Worm (Caenorhabditis elegans) whole organism, L4 larva: ENCODE results near the gene mvk-1.

Experiments
- F49E8.2 ChIP-seq: sonication (generic microtip); optimal IDR thresholded peaks from 2 replicates; lab custom pipeline; 2016; ENCODE audit warnings: missing compliant biosample characterization, mild to moderate bottlenecking, missing genetic modification characterization, borderline replicate concordance
- T20F7.1 ChIP-seq: fragments of 200-800 bp; sonication (Bioruptor generic); optimal IDR thresholded peaks from 2 replicates; lab custom pipeline; 2018; ENCODE audit warnings: mild to moderate bottlenecking, missing genetic modification characterization, missing compliant biosample characterization
- T26A8.4 ChIP-seq: fragments of 200-800 bp; sonication (Bioruptor generic); IDR thresholded peaks from 2 replicates; pipeline ENCODE4 v1.3.6; 2022; ENCODE audit warnings: missing genetic modification characterization, missing compliant biosample characterization
- Y48G9A.11 ChIP-seq: fragments of 200-800 bp; sonication (Bioruptor generic); IDR thresholded peaks from 2 replicates; pipeline ENCODE4 v1.3.6; 2022; ENCODE audit warnings: missing genetic modification reagents, missing genetic modification characterization, missing compliant biosample characterization
- Y75B8A.6 ChIP-seq: fragments of 200-800 bp; sonication (Bioruptor generic); IDR thresholded peaks from 2 replicates; pipeline ENCODE4 v1.3.6; 2022; ENCODE audit warnings: missing genetic modification reagents, missing genetic modification characterization, missing compliant biosample characterization
- ZK546.5 ChIP-seq, 2 experiments: sonication (generic microtip); optimal IDR thresholded peaks; 2 replicates each; lab custom pipeline; 2017; ENCODE audit warnings: missing biosample characterization in 2 of 2, missing genetic modification characterization in 2 of 2
- aha-1 ChIP-seq: fragments of 150-350 bp; peaks from one replicate; lab custom pipeline; 2014; ENCODE audit warnings: missing biosample characterization, missing genetic modification characterization
- aly-2 ChIP-seq: sonication (generic microtip); optimal IDR thresholded peaks from 2 replicates; lab custom pipeline; 2018; ENCODE audit warnings: missing biosample characterization, missing genetic modification characterization
- ama-1 ChIP-seq: fragments of 150-350 bp; optimal IDR thresholded peaks from 2 replicates; lab custom pipeline; 2014; ENCODE audit warnings: inconsistent platforms, mixed read lengths
- ceh-82 ChIP-seq: sonication (generic microtip); optimal IDR thresholded peaks from 2 replicates; lab custom pipeline; 2017; ENCODE audit warnings: missing biosample characterization, missing genetic modification characterization
- daf-16 ChIP-seq, 3 experiments: sonication (generic microtip); optimal IDR thresholded peaks; 2 replicates each; lab custom pipeline; 2016 to 2017; ENCODE audit warnings: missing genetic modification characterization in 3 of 3, missing genetic modification reagents in 3 of 3, mild to moderate bottlenecking in 2 of 3, missing compliant biosample characterization in 2 of 3, missing biosample characterization in 1 of 3, moderate library complexity in 1 of 3
- daf-19 ChIP-seq: fragments of 200-800 bp; sonication (Bioruptor generic); conservative IDR thresholded peaks from 2 replicates; pipeline ENCODE4 v1.3.6; 2022; ENCODE audit warnings: missing genetic modification characterization, missing compliant biosample characterization
- dmd-6 ChIP-seq: fragments of 200-800 bp; sonication (Bioruptor generic); IDR thresholded peaks from 2 replicates; pipeline ENCODE4 v1.3.6; 2022; ENCODE audit warnings: missing genetic modification reagents, missing genetic modification characterization, missing compliant biosample characterization
- dmd-8 ChIP-seq: fragments of 200-800 bp; sonication (Bioruptor generic); IDR thresholded peaks from 2 replicates; pipeline ENCODE4 v1.3.6; 2022; ENCODE audit warnings: missing genetic modification characterization, missing compliant biosample characterization
- egl-27 ChIP-seq: sonication (generic microtip); optimal IDR thresholded peaks from 3 replicates; lab custom pipeline; 2017; ENCODE audit warnings: missing biosample characterization, missing genetic modification reagents, missing genetic modification characterization
- gei-8 ChIP-seq: fragments of 200-800 bp; sonication (Bioruptor generic); optimal IDR thresholded peaks from 2 replicates; lab custom pipeline; 2018; ENCODE audit warnings: mild to moderate bottlenecking, missing genetic modification characterization, missing compliant biosample characterization
- hlh-11 ChIP-seq: fragments of 200-800 bp; sonication (Bioruptor generic); optimal IDR thresholded peaks from 2 replicates; lab custom pipeline; 2018; ENCODE audit warnings: mild to moderate bottlenecking, missing genetic modification characterization, missing compliant biosample characterization
- hmg-1.1 ChIP-seq: fragments of 200-800 bp; sonication (Bioruptor generic); IDR thresholded peaks from 2 replicates; pipeline ENCODE4 v1.3.6; 2022; ENCODE audit warnings: missing genetic modification reagents, missing genetic modification characterization, missing compliant biosample characterization
- lsy-2 ChIP-seq, 2 experiments: fragments of 150-350 bp in 1 of 2; sonication (generic microtip) in 1 of 2; optimal IDR thresholded peaks; 2 replicates each; lab custom pipeline; 2014 to 2017; ENCODE audit warnings: missing biosample characterization in 2 of 2, missing genetic modification characterization in 2 of 2
- madf-5 ChIP-seq, 2 experiments: fragments of 200-800 bp; sonication (Bioruptor generic); IDR thresholded peaks; 2 replicates each; pipeline ENCODE4 v1.3.6; 2022; ENCODE audit warnings: missing compliant biosample characterization in 2 of 2, missing genetic modification characterization in 2 of 2
- mep-1 ChIP-seq: fragments of 150-350 bp; sonication (generic microtip); optimal IDR thresholded peaks from 3 replicates; lab custom pipeline; 2014; ENCODE audit warnings: missing biosample characterization, missing genetic modification characterization
- mes-2 ChIP-seq: sonication (generic microtip); optimal IDR thresholded peaks from 2 replicates; lab custom pipeline; 2016; ENCODE audit warnings: missing genotype, mild to moderate bottlenecking, missing genetic modification characterization, missing compliant biosample characterization; ENCODE audit not compliant: poor library complexity, severe bottlenecking
- mxl-3 ChIP-seq: fragments of 200-800 bp; sonication (Bioruptor generic); optimal IDR thresholded peaks from 2 replicates; lab custom pipeline; 2018; ENCODE audit warnings: mild to moderate bottlenecking, missing genetic modification characterization, missing compliant biosample characterization
- nhr-102 ChIP-seq: sonication (generic microtip); optimal IDR thresholded peaks from 2 replicates; lab custom pipeline; 2016; ENCODE audit warnings: mild to moderate bottlenecking, missing genetic modification characterization, moderate library complexity, missing compliant biosample characterization
- nhr-111 ChIP-seq: fragments of 200-800 bp; sonication (Bioruptor generic); optimal IDR thresholded peaks from 2 replicates; lab custom pipeline; 2018; ENCODE audit warnings: mild to moderate bottlenecking, missing genetic modification characterization, missing compliant biosample characterization
- nhr-28 ChIP-seq: fragments of 150-350 bp; optimal IDR thresholded peaks from 2 replicates; lab custom pipeline; 2014; ENCODE audit warnings: missing biosample characterization, missing genetic modification characterization
- nhr-41 ChIP-seq: fragments of 200-800 bp; sonication (Bioruptor generic); IDR thresholded peaks from 2 replicates; pipeline ENCODE4 v1.3.6; 2022; ENCODE audit warnings: missing genetic modification reagents, missing genetic modification characterization, missing compliant biosample characterization
- nhr-48 ChIP-seq: sonication (generic microtip); optimal IDR thresholded peaks from 2 replicates; lab custom pipeline; 2016; ENCODE audit warnings: mild to moderate bottlenecking, missing genetic modification characterization, missing compliant biosample characterization
- nhr-76 ChIP-seq: fragments of 150-350 bp; optimal IDR thresholded peaks from 2 replicates; lab custom pipeline; 2014; ENCODE audit warnings: missing biosample characterization, missing genetic modification characterization
- pha-4 ChIP-seq, 2 experiments: fragments of 150-350 bp in 1 of 2; fragments of 200-800 bp in 1 of 2; sonication (Bioruptor generic) in 1 of 2; IDR thresholded peaks in 1 of 2; optimal IDR thresholded peaks in 1 of 2; 2 replicates each; pipeline versions ENCODE4 v1.3.6 to Lab custom; 2014 to 2022; ENCODE audit warnings: missing genetic modification characterization in 2 of 2, missing genetic modification reagents in 2 of 2, missing biosample characterization in 1 of 2, missing compliant biosample characterization in 1 of 2
- php-3 ChIP-seq: fragments of 200-800 bp; sonication (Bioruptor generic); IDR thresholded peaks from 2 replicates; pipeline ENCODE4 v1.3.6; 2022; ENCODE audit warnings: missing genetic modification reagents, missing genetic modification characterization, missing compliant biosample characterization
- pqm-1 ChIP-seq: sonication (generic microtip); optimal IDR thresholded peaks from 2 replicates; lab custom pipeline; 2017; ENCODE audit warnings: missing biosample characterization, missing genetic modification characterization
- rbr-2 ChIP-seq: sonication (generic microtip); optimal IDR thresholded peaks from 2 replicates; lab custom pipeline; 2016; ENCODE audit warnings: missing genotype, missing genetic modification characterization, missing compliant biosample characterization
- sdz-12 ChIP-seq: fragments of 200-800 bp; sonication (Bioruptor generic); optimal IDR thresholded peaks from 2 replicates; lab custom pipeline; 2018; ENCODE audit warnings: mild to moderate bottlenecking, missing genetic modification characterization, missing compliant biosample characterization
- snpc-4 ChIP-seq: fragments of 150-350 bp; optimal IDR thresholded peaks from 2 replicates; lab custom pipeline; 2014; ENCODE audit warnings: missing biosample characterization, missing genetic modification characterization
- tra-1 ChIP-seq: fragments of 200-800 bp; sonication (Bioruptor generic); IDR thresholded peaks from 2 replicates; pipeline ENCODE4 v1.3.6; 2022; ENCODE audit warnings: missing genetic modification reagents, missing genetic modification characterization, missing compliant biosample characterization
- unc-130 ChIP-seq: sonication (generic microtip); optimal IDR thresholded peaks from 2 replicates; lab custom pipeline; 2016; ENCODE audit warnings: missing genetic modification reagents, missing genetic modification characterization, missing compliant biosample characterization
- unc-39 ChIP-seq: sonication (generic microtip); optimal IDR thresholded peaks from 2 replicates; lab custom pipeline; 2017; ENCODE audit warnings: missing biosample characterization, missing genetic modification characterization
- unc-62 ChIP-seq, 3 experiments: fragments of 150-350 bp in 1 of 3; sonication (generic microtip); optimal IDR thresholded peaks in 2 of 3; peaks in 1 of 3; 1 replicate in 1 of 3; 2 replicates in 2 of 3; lab custom pipeline; 2014 to 2017; ENCODE audit warnings: missing biosample characterization in 3 of 3, missing genetic modification characterization in 3 of 3, missing genetic modification reagents in 3 of 3, missing genotype in 1 of 3
- vab-7 ChIP-seq: fragments of 200-800 bp; sonication (Bioruptor generic); IDR thresholded peaks from 2 replicates; pipeline ENCODE4 v1.3.6; 2022; ENCODE audit warnings: missing genetic modification reagents, missing genetic modification characterization, missing compliant biosample characterization
- zfp-2 ChIP-seq: sonication (generic microtip); optimal IDR thresholded peaks from 2 replicates; lab custom pipeline; 2016; ENCODE audit warnings: mild to moderate bottlenecking, missing genetic modification characterization, missing compliant biosample characterization
- zip-2 ChIP-seq: fragments of 150-350 bp; optimal IDR thresholded peaks from 2 replicates; lab custom pipeline; 2014; ENCODE audit warnings: missing biosample characterization, missing genetic modification characterization
- ztf-7 ChIP-seq: fragments of 150-350 bp; optimal IDR thresholded peaks from 2 replicates; lab custom pipeline; 2014; ENCODE audit warnings: missing biosample characterization, missing genetic modification characterization

Gene mvk-1

DNA sequence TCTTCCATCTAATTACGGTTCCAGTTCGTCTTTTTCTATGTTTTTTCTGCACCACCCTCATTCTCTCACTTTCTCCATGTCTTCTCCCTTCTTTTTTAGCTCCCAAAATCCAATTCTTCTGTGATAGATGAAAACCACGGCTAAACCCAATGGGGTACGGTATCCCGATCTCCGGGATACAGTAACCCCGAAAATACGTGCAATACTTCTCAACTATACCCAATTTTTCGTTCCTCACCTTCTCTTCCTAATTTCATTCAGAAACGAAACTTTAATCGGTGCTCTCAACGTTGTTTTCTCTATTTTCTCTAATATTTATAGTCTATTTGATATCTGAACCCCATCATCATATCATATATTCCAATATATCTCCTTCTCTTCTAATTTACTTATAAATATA lies 12.4 kb downstream of the mvk-1 start (continued):
- TF ChIP-seq snpc-4 (tag; lab: Kevin White, UChicago) (no peak), vab-7 (GFP tag; lab: Robert Waterston, UW) (no peak), ztf-7 (tag; lab: Kevin White, UChicago) (no peak), tra-1 (GFP tag; lab: Robert Waterston, UW) (0 out of 2 replicates have a peak, but pooled peaks have one; percentile 3), dmd-8 (GFP tag; lab: Robert Waterston, UW) (no peak), daf-19 (GFP tag; lab: Robert Waterston, UW) (peak; percentile 76), T26A8.4 (GFP tag; lab: Robert Waterston, UW) (0 out of 2 replicates have a peak, but pooled peaks have one; percentile 52), Y48G9A.11 (peak; percentile 64; the same call in 1 of the 2 replicates), pqm-1 (no peak), hlh-11 (tag; lab: Kevin White, UChicago) (no peak), nhr-102 (tag; lab: Kevin White, UChicago) (no peak), daf-16 (GFP tag; optimal IDR thresholded peaks at IDR 0.05; lab: Kevin White, UChicago) (peak in 1 of 2 experiments; percentile 39), daf-16 (tag; optimal IDR thresholded peaks at IDR 0.05; lab: Kevin White, UChicago) (no peak), unc-39 (no peak), nhr-41 (no peak), madf-5 (GFP tag; IDR thresholded peaks at IDR 0.05; lab: Robert Waterston, UW) (peak; percentile 35 to 52; a peak in 1 of 4 replicates), mes-2 (tag; lab: Kevin White, UChicago) (peak; percentile 15), dmd-6 (GFP tag; lab: Robert Waterston, UW) (no peak), nhr-111 (GFP tag; lab: Kevin White, UChicago) (peak; percentile 33), ceh-82 (tag; lab: Kevin White, UChicago) (no peak), gei-8 (no peak), pha-4 (GFP tag; IDR thresholded peaks at IDR 0.05; lab: Robert Waterston, UW) (no peak), pha-4 (tag; optimal IDR thresholded peaks at IDR 0.05; lab: Kevin White, UChicago) (no peak)

DNA sequence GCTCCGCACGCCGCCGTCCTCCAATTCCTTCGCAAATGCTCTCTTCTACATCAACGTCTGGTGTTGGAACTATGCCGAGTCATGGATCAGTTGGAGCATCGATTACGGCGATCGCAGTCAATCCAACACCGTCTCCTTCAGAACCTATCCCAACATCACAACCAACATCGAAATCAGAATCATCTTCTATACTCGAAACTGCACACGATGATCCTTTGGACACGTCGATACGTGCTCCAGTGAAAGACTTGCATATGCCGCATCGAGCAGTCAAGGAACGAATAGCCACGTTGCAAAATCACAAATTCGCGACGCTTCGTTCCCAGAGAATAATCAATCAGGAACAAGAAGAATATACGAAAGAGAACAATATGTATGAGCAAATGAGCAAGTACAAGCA lies 15.1 kb downstream of the mvk-1 start:
- no peak for TF ChIP-seq rbr-2 (tag; lab: Kevin White, UChicago)
- no peak for TF ChIP-seq nhr-41
- no peak for TF ChIP-seq zip-2
- TF ChIP-seq hmg-1.1 (GFP tag; lab: Robert Waterston, UW): no peak
- no peak for TF ChIP-seq egl-27 (tag; lab: Kevin White, UChicago)
- peak in 1 of 2 experiments; percentile 71 for TF ChIP-seq unc-62 (GFP tag; optimal IDR thresholded peaks at IDR 0.05 in 1 of 2; lab: Kevin White, UChicago)
- no peak for TF ChIP-seq unc-62 (tag; optimal IDR thresholded peaks at IDR 0.05; lab: Kevin White, UChicago)
- TF ChIP-seq F49E8.2: no peak
- no peak for TF ChIP-seq Y75B8A.6 (GFP tag; lab: Robert Waterston, UW)

DNA sequence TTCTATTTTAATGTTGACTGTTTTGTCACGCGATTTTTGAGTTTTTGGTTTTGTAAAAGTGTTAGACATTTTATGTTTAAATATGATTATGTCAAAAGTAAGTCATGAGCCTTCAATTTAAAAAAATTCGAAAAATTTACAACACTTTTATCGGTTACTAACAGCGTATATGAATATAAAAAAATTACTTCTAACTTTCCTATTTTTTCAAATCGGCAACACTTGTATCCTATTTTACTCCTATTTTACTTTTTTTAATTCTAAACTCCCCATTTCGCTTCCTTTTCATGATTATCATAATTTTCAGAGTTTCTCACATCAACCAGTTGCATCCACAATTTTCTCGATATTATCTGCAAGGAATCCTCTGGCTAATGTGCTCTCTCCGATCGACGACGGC lies 17.8 kb downstream of the mvk-1 start, which contains the start of gene kin-18:
Gene kin-18 (plus strand): TSS at position 301 of the 400 bp plus-strand sequence.
- no peak for TF ChIP-seq ama-1 (lab: Kevin White, UChicago)
- no peak for TF ChIP-seq dmd-8 (GFP tag; lab: Robert Waterston, UW)
- TF ChIP-seq aha-1 (tag; lab: Kevin White, UChicago): peak; percentile 21

DNA sequence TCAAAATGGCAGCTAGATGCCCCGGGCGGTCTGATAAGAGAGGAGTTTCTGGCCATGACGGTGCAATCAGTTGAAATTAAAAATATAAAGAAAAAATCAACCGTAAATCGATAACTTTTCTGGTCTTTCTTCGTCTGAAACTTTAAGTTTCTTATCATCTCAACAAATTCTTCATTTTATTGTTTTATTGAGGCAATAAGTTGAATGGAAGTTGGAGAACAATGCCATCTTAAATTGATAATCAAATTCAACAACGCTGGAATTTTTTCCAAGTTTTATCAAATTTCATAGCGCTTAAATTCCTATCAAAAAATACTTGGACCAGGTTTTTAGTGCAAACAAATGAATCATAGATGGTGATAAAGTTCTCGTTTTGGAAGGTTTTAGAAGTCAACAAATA lies 19.1 kb downstream of the mvk-1 start:
- no peak for TF ChIP-seq zip-2
- 0 out of 2 replicates have a peak, but pooled peaks have one; percentile 16 for TF ChIP-seq pha-4 (GFP tag; IDR thresholded peaks at IDR 0.05; lab: Robert Waterston, UW)
- TF ChIP-seq pha-4 (tag; optimal IDR thresholded peaks at IDR 0.05; lab: Kevin White, UChicago): no peak
- TF ChIP-seq hmg-1.1 (GFP tag; lab: Robert Waterston, UW): no peak
- no peak for TF ChIP-seq unc-39
- TF ChIP-seq mep-1 (tag; lab: Kevin White, UChicago): peak; percentile 55
- TF ChIP-seq zfp-2 (tag; lab: Kevin White, UChicago): no peak
- TF ChIP-seq nhr-28 (tag; lab: Kevin White, UChicago): peak; percentile 40
- peak; percentile 24 for TF ChIP-seq nhr-48 (tag; lab: Kevin White, UChicago)
- no peak for TF ChIP-seq sdz-12 (GFP tag; lab: Kevin White, UChicago)
- TF ChIP-seq mxl-3 (GFP tag; lab: Kevin White, UChicago): no peak
- TF ChIP-seq dmd-8 (GFP tag; lab: Robert Waterston, UW): no peak
- no peak for TF ChIP-seq Y75B8A.6 (GFP tag; lab: Robert Waterston, UW)
- TF ChIP-seq aly-2: no peak
- no peak for TF ChIP-seq daf-16 (GFP tag; optimal IDR thresholded peaks at IDR 0.05; lab: Kevin White, UChicago)
- TF ChIP-seq daf-16 (tag; optimal IDR thresholded peaks at IDR 0.05; lab: Kevin White, UChicago): peak; percentile 53
- no peak for TF ChIP-seq vab-7 (GFP tag; lab: Robert Waterston, UW)
- peak; percentile 96 for TF ChIP-seq pqm-1
- TF ChIP-seq ZK546.5 (tag; optimal IDR thresholded peaks at IDR 0.05; lab: Kevin White, UChicago): no peak
- no peak for TF ChIP-seq unc-130 (GFP tag; lab: Kevin White, UChicago)
- TF ChIP-seq php-3 (GFP tag; lab: Robert Waterston, UW): peak; percentile 96
- TF ChIP-seq lsy-2 (tag; optimal IDR thresholded peaks at IDR 0.05; lab: Kevin White, UChicago): peak in 1 of 2 experiments; percentile 20
- TF ChIP-seq nhr-102 (tag; lab: Kevin White, UChicago): no peak
- no peak for TF ChIP-seq nhr-76 (tag; lab: Kevin White, UChicago)
- peak; percentile 56 for TF ChIP-seq dmd-6 (GFP tag; lab: Robert Waterston, UW)
- TF ChIP-seq T20F7.1 (GFP tag; lab: Kevin White, UChicago): peak; percentile 7
